Worm (Caenorhabditis elegans) whole organism, young adult: ENCODE data around the gene dnc-1.

Experiments used
- C06A6.2 ChIP-seq: fragments of 200-800 bp; sonication (Bioruptor generic); conservative IDR thresholded peaks from 2 replicates; pipeline ENCODE4 v1.3.6; 2022; ENCODE audit warnings: missing genetic modification characterization, missing compliant biosample characterization
- F22D6.2 ChIP-seq: sonication (generic microtip); optimal IDR thresholded peaks from 2 replicates; lab custom pipeline; 2016; ENCODE audit warnings: mild to moderate bottlenecking, missing genetic modification characterization, missing compliant biosample characterization
- F23B12.7 ChIP-seq: sonication (generic microtip); optimal IDR thresholded peaks from 2 replicates; lab custom pipeline; 2017; ENCODE audit warnings: missing genetic modification characterization, mild to moderate bottlenecking, missing compliant biosample characterization, antibody characterized with exemption, moderate library complexity; ENCODE audit not compliant: insufficient read depth
- F33H1.4 ChIP-seq: fragments of 200-800 bp; sonication (Bioruptor generic); IDR thresholded peaks from 2 replicates; pipeline ENCODE4 v1.3.6; 2022; ENCODE audit warnings: missing genetic modification reagents, missing genetic modification characterization, missing compliant biosample characterization
- F49E8.2 ChIP-seq: sonication (generic microtip); optimal IDR thresholded peaks from 3 replicates; lab custom pipeline; 2017; ENCODE audit warnings: missing genetic modification characterization, mild to moderate bottlenecking, missing compliant biosample characterization, antibody characterized with exemption, moderate library complexity; ENCODE audit not compliant: insufficient read depth
- F57C9.4 ChIP-seq: sonication (generic microtip); optimal IDR thresholded peaks from 2 replicates; lab custom pipeline; 2017; ENCODE audit warnings: mild to moderate bottlenecking, missing genetic modification characterization, missing compliant biosample characterization
- Y53F4B.3 ChIP-seq: fragments of 200-800 bp; sonication (Bioruptor generic); IDR thresholded peaks from 2 replicates; pipeline ENCODE4 v1.3.6; 2022; ENCODE audit warnings: missing genetic modification reagents, missing genetic modification characterization, missing compliant biosample characterization
- Y67H2A.10 ChIP-seq: fragments of 200-800 bp; sonication (Bioruptor generic); conservative IDR thresholded peaks from 2 replicates; pipeline ENCODE4 v1.3.6; 2022; ENCODE audit warnings: missing genetic modification reagents, missing genetic modification characterization, missing compliant biosample characterization
- aptf-2 ChIP-seq: fragments of 200-800 bp; sonication (Bioruptor generic); conservative IDR thresholded peaks from 2 replicates; pipeline ENCODE4 v1.3.6; 2022; ENCODE audit warnings: missing genetic modification reagents, missing genetic modification characterization, missing compliant biosample characterization
- attf-6 ChIP-seq: fragments of 200-800 bp; sonication (Bioruptor generic); IDR thresholded peaks from 2 replicates; pipeline ENCODE4 v1.3.6; 2022; ENCODE audit warnings: missing genetic modification reagents, missing genetic modification characterization, missing compliant biosample characterization
- bed-2 ChIP-seq: fragments of 200-800 bp; sonication (Bioruptor generic); IDR thresholded peaks from 2 replicates; pipeline ENCODE4 v1.3.6; 2022; ENCODE audit warnings: missing genetic modification reagents, missing genetic modification characterization, missing compliant biosample characterization
- ccch-3 ChIP-seq: fragments of 200-800 bp; sonication (Bioruptor generic); optimal IDR thresholded peaks from 2 replicates; lab custom pipeline; 2018; ENCODE audit warnings: mild to moderate bottlenecking, missing genetic modification characterization, missing compliant biosample characterization
- cebp-1 ChIP-seq, 2 experiments: fragments of 200-800 bp in 1 of 2; sonication (Bioruptor generic) in 1 of 2; sonication (generic microtip) in 1 of 2; IDR thresholded peaks in 1 of 2; optimal IDR thresholded peaks in 1 of 2; 2 replicates each; pipeline versions ENCODE4 v1.3.6 to Lab custom; 2017 to 2022; ENCODE audit warnings: missing compliant biosample characterization in 2 of 2, missing genetic modification characterization in 2 of 2, mild to moderate bottlenecking in 1 of 2, missing genetic modification reagents in 1 of 2, moderate library complexity in 1 of 2
- cebp-2 ChIP-seq: fragments of 200-800 bp; sonication (Bioruptor generic); IDR thresholded peaks from 2 replicates; pipeline ENCODE4 v1.3.6; 2022; ENCODE audit warnings: missing genetic modification characterization, missing compliant biosample characterization
- ceh-40 ChIP-seq: fragments of 200-800 bp; sonication (Bioruptor generic); IDR thresholded peaks from 2 replicates; pipeline ENCODE4 v1.3.6; 2022; ENCODE audit warnings: missing genetic modification characterization, missing compliant biosample characterization
- chd-7 ChIP-seq: sonication (generic microtip); optimal IDR thresholded peaks from 2 replicates; lab custom pipeline; 2016; ENCODE audit warnings: mild to moderate bottlenecking, missing genetic modification characterization, moderate library complexity, missing compliant biosample characterization
- dox-1 ChIP-seq: fragments of 200-800 bp; sonication (Bioruptor generic); IDR thresholded peaks from 2 replicates; pipeline ENCODE4 v1.3.6; 2022; ENCODE audit warnings: missing genetic modification reagents, missing genetic modification characterization, missing compliant biosample characterization
- dpff-1 ChIP-seq: sonication (generic microtip); optimal IDR thresholded peaks from 2 replicates; lab custom pipeline; 2017; ENCODE audit warnings: mild to moderate bottlenecking, missing genetic modification characterization, missing compliant biosample characterization
- dpl-1 ChIP-seq: fragments of 150-350 bp; optimal IDR thresholded peaks from 2 replicates; lab custom pipeline; 2014; ENCODE audit warnings: missing biosample characterization, missing genetic modification reagents, missing genetic modification characterization
- egl-44 ChIP-seq: fragments of 200-800 bp; sonication (Bioruptor generic); IDR thresholded peaks from 2 replicates; pipeline ENCODE4 v1.3.6; 2022; ENCODE audit warnings: missing genetic modification reagents, missing genetic modification characterization, missing compliant biosample characterization
- hmg-1.2 ChIP-seq: fragments of 200-800 bp; sonication (Bioruptor generic); IDR thresholded peaks from 2 replicates; pipeline ENCODE4 v1.3.6; 2022; ENCODE audit warnings: missing genetic modification reagents, missing genetic modification characterization, missing compliant biosample characterization
- hsf-1 ChIP-seq: fragments of 200-800 bp; sonication (Bioruptor generic); IDR thresholded peaks from 2 replicates; pipeline ENCODE4 v1.3.6; 2022; ENCODE audit warnings: missing genetic modification reagents, missing genetic modification characterization, missing compliant biosample characterization
- lag-1 ChIP-seq: fragments of 200-800 bp; sonication (Bioruptor generic); IDR thresholded peaks from 2 replicates; pipeline ENCODE4 v1.3.6; 2022; ENCODE audit warnings: missing genetic modification reagents, missing genetic modification characterization, missing compliant biosample characterization
- lin-35 ChIP-seq, 3 experiments: fragments of 150-350 bp in 2 of 3; sonication (generic microtip) in 1 of 3; optimal IDR thresholded peaks; 2 replicates each; lab custom pipeline; 2014 to 2018; ENCODE audit warnings: missing biosample characterization in 3 of 3, missing genetic modification characterization in 3 of 3, missing genetic modification reagents in 3 of 3
- madf-10 ChIP-seq: sonication (generic microtip); optimal IDR thresholded peaks from 2 replicates; lab custom pipeline; 2016; ENCODE audit warnings: mild to moderate bottlenecking, missing genetic modification characterization, missing compliant biosample characterization
- madf-8 ChIP-seq: fragments of 200-800 bp; sonication (Bioruptor generic); conservative IDR thresholded peaks from 2 replicates; pipeline ENCODE4 v1.3.6; 2022; ENCODE audit warnings: missing genetic modification reagents, missing genetic modification characterization, missing compliant biosample characterization
- mcd-1 ChIP-seq: fragments of 200-800 bp; sonication (Bioruptor generic); IDR thresholded peaks from 2 replicates; pipeline ENCODE4 v1.3.6; 2022; ENCODE audit warnings: missing genetic modification reagents, missing genetic modification characterization, missing compliant biosample characterization
- mes-4 ChIP-seq: sonication (generic microtip); optimal IDR thresholded peaks from 2 replicates; lab custom pipeline; 2016; ENCODE audit warnings: missing genotype, missing genetic modification characterization, missing compliant biosample characterization
- nfya-2 ChIP-seq: fragments of 200-800 bp; sonication (Bioruptor generic); IDR thresholded peaks from 2 replicates; pipeline ENCODE4 v1.3.6; 2022; ENCODE audit warnings: missing genetic modification reagents, missing genetic modification characterization, missing compliant biosample characterization
- nhr-120 ChIP-seq: fragments of 200-800 bp; sonication (Bioruptor generic); IDR thresholded peaks from 2 replicates; pipeline ENCODE4 v1.3.6; 2022; ENCODE audit warnings: missing genetic modification characterization, missing compliant biosample characterization
- nhr-90 ChIP-seq: sonication (generic microtip); optimal IDR thresholded peaks from 2 replicates; lab custom pipeline; 2016; ENCODE audit warnings: missing genotype, mild to moderate bottlenecking, missing genetic modification characterization, missing compliant biosample characterization
- rpc-1 ChIP-seq, 2 experiments: fragments of 150-350 bp in 1 of 2; sonication (generic microtip) in 1 of 2; optimal IDR thresholded peaks; 2 replicates each; lab custom pipeline; 2014 to 2018; ENCODE audit warnings: missing biosample characterization in 1 of 2, missing genetic modification characterization in 1 of 2, missing genetic modification reagents in 1 of 2, missing genotype in 1 of 2
- sdz-38 ChIP-seq: sonication (generic microtip); optimal IDR thresholded peaks from 2 replicates; lab custom pipeline; 2016; ENCODE audit warnings: missing genotype, missing genetic modification characterization, missing compliant biosample characterization
- snpc-1.1 ChIP-seq: sonication (generic microtip); optimal IDR thresholded peaks from 2 replicates; lab custom pipeline; 2017; ENCODE audit warnings: missing genetic modification characterization, mild to moderate bottlenecking, missing compliant biosample characterization, antibody characterized with exemption, moderate library complexity, missing genotype, missing genetic modification reagents; ENCODE audit not compliant: insufficient read depth
- tbx-9 ChIP-seq: sonication (generic microtip); optimal IDR thresholded peaks from 2 replicates; lab custom pipeline; 2016; ENCODE audit warnings: borderline replicate concordance, missing genetic modification characterization, inconsistent platforms, missing compliant biosample characterization
- zfh-2 ChIP-seq: fragments of 200-800 bp; sonication (Bioruptor generic); conservative IDR thresholded peaks from 2 replicates; pipeline ENCODE4 v1.3.6; 2022; ENCODE audit warnings: missing genetic modification reagents, missing genetic modification characterization, missing compliant biosample characterization
- ztf-18 ChIP-seq: sonication (generic microtip); optimal IDR thresholded peaks from 2 replicates; lab custom pipeline; 2016; ENCODE audit warnings: missing genotype, mild to moderate bottlenecking, missing genetic modification characterization, missing compliant biosample characterization
- ztf-26 ChIP-seq: sonication (generic microtip); optimal IDR thresholded peaks from 2 replicates; lab custom pipeline; 2017; ENCODE audit warnings: missing genetic modification characterization, missing compliant biosample characterization

The dnc-1 gene

DNA sequence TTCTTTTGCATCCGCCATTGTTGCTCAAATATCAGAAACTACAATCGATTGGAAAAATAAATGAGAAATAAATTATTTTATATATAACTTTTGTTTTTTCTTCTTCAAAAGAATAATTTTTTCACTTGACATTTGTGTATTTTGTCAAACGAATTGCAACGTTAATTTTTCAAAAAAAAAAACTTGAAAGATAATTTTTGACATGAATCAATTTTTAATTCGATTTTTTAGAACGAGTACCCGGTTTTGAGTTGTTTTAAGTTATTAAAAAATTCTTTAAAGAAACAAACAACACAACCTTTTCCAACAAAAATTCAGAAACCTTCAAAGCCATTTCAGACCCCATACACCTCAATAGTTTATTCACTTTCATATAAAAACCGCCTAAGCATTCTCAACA, 48.7 kb downstream of the dnc-1 start, which contains the start of gene F13E9.5:
F13E9.5 (minus strand) TSS at position 101 of the 400 bp plus-strand sequence.
- no peak for TF ChIP-seq ceh-40 (GFP tag; lab: Robert Waterston, UW)
- no peak for TF ChIP-seq mes-4 (tag; lab: Kevin White, UChicago)
- TF ChIP-seq F33H1.4 (GFP tag; lab: Robert Waterston, UW): no peak
- TF ChIP-seq hmg-1.2 (GFP tag; lab: Robert Waterston, UW): no peak
- no peak for TF ChIP-seq F23B12.7 (tag; lab: Kevin White, UChicago)
- no peak for TF ChIP-seq dpff-1 (tag; lab: Kevin White, UChicago)
- no peak for TF ChIP-seq hsf-1 (GFP tag; lab: Robert Waterston, UW)
- no peak for TF ChIP-seq snpc-1.1
- no peak for TF ChIP-seq sdz-38 (tag; lab: Kevin White, UChicago)
- TF ChIP-seq madf-8 (GFP tag; lab: Robert Waterston, UW): no peak
- no peak for TF ChIP-seq ztf-26 (tag; lab: Kevin White, UChicago)
- TF ChIP-seq zfh-2 (GFP tag; lab: Robert Waterston, UW): no peak
- TF ChIP-seq ccch-3 (GFP tag; lab: Kevin White, UChicago): no peak
- TF ChIP-seq tbx-9 (tag; lab: Kevin White, UChicago): no peak
- TF ChIP-seq madf-10 (tag; lab: Kevin White, UChicago): no peak
- no peak for TF ChIP-seq lin-35 (GFP tag; optimal IDR thresholded peaks at IDR 0.05; lab: Kevin White, UChicago)
- no peak for TF ChIP-seq dpl-1 (GFP tag; lab: Kevin White, UChicago)
- no peak for TF ChIP-seq F57C9.4 (tag; lab: Kevin White, UChicago)

DNA sequence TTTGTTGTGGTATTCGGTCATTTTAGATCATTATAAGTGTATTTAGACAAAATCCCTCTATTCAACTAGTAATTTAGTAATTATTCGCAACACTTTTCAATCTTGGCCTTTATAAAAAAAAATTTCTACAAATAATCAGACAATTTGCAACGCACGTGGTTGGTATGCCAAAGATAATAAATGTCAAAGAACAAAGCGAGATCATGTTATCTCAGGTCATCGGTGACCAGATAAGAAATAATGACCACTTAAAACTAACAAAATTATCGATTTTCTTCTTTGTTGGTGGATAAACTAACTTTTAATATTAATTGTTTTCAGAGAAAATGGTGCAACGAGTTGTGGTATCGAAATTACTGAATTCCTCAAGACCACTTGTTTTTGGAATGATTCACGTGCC, 51.8 kb downstream of the dnc-1 start, which contains the start of gene F13E9.13:
F13E9.13 (plus strand) TSS at position 317 of the 400 bp plus-strand sequence.
- no peak for TF ChIP-seq attf-6 (GFP tag; lab: Robert Waterston, UW)
- no peak for TF ChIP-seq chd-7 (tag; lab: Kevin White, UChicago)
- TF ChIP-seq F49E8.2 (tag; lab: Kevin White, UChicago): no peak
- no peak for TF ChIP-seq cebp-1 (GFP tag; IDR thresholded peaks at IDR 0.05; lab: Robert Waterston, UW)
- TF ChIP-seq cebp-1 (tag; optimal IDR thresholded peaks at IDR 0.05; lab: Kevin White, UChicago): no peak
- no peak for TF ChIP-seq F22D6.2 (tag; lab: Kevin White, UChicago)

DNA sequence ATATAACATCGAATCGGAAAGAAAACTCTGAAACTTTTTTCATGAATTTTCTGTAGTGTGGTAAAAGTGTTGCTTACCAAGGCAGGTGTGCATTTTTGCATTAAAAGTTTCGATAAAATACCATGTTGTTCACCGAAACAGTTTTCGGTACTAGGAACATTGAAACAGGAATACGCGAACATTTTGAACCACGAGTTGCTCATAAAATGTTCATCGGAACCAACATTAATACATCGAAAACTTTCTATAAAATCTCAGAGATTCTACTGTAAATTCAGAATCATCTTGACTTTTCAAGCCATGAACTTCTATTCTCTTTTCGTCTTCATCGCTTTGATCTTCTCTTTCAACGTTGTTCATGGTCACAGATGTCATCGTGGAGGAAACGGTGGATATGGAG, 52.7 kb downstream of the dnc-1 start, which contains the start of gene fipr-15:
fipr-15 (plus strand) TSS at position 301 of the 400 bp plus-strand sequence.
- TF ChIP-seq nhr-120 (no peak), ztf-18 (tag; lab: Kevin White, UChicago) (no peak), nhr-90 (tag; lab: Kevin White, UChicago) (no peak), lag-1 (GFP tag; lab: Robert Waterston, UW) (no peak), Y67H2A.10 (GFP tag; lab: Robert Waterston, UW) (no peak), Y53F4B.3 (no peak), mcd-1 (GFP tag; lab: Robert Waterston, UW) (no peak), cebp-2 (no peak), egl-44 (GFP tag; lab: Robert Waterston, UW) (no peak), hmg-1.2 (GFP tag; lab: Robert Waterston, UW) (no peak), aptf-2 (no peak), bed-2 (GFP tag; lab: Robert Waterston, UW) (no peak), dox-1 (GFP tag; lab: Robert Waterston, UW) (no peak), C06A6.2 (GFP tag; lab: Robert Waterston, UW) (no peak), rpc-1 (optimal IDR thresholded peaks at IDR 0.05; lab: Kevin White, UChicago) (no peak), rpc-1 (tag; optimal IDR thresholded peaks at IDR 0.05; lab: Kevin White, UChicago) (no peak), nfya-2 (GFP tag; lab: Robert Waterston, UW) (no peak)
